Worm (Caenorhabditis elegans): ENCODE measurements around the gene kmo-1.

DNA sequence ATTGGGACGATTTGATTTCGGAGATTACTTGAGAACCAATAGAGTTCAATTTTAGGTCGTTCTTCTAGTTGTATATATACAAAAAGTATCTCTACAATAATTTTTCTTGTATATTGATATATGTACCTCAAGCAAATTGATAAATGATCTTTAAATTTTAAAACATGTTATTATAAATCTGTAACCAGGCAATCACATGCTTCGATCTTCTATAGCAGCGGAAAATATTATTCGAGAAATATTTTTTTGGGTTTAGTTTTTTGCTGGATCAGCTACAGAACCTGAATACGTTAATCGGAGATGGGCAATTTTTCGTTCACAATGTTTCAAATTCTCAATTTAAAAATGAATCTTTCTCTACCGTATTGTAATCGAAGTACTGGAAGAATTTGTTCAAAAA is 18.5 kb upstream of the kmo-1 start, which contains the start of gene R07B7.12:
- no peak for TF ChIP-seq lin-13 (GFP tag; optimal IDR thresholded peaks at IDR 0.05)
- TF ChIP-seq aly-2 (tag; optimal IDR thresholded peaks at IDR 0.05): no peak
- no peak for TF ChIP-seq hlh-11 (tag; optimal IDR thresholded peaks at IDR 0.05)
- TF ChIP-seq lin-15B (tag; optimal IDR thresholded peaks at IDR 0.05): no peak
- no peak for TF ChIP-seq ceh-44 (GFP tag; IDR thresholded peaks at IDR 0.05)
- no peak for TF ChIP-seq daf-12 (tag; optimal IDR thresholded peaks at IDR 0.05)
- no peak for TF ChIP-seq mdl-1 (tag; optimal IDR thresholded peaks at IDR 0.05)
- TF ChIP-seq mep-1 (tag; optimal IDR thresholded peaks at IDR 0.05): no peak
- TF ChIP-seq hif-1 (tag; optimal IDR thresholded peaks at IDR 0.05): no peak
- no peak for TF ChIP-seq unc-39 (tag; optimal IDR thresholded peaks at IDR 0.05)
- TF ChIP-seq hlh-30 (tag; optimal IDR thresholded peaks at IDR 0.05; ENCODE audit: insufficient read depth): no peak
